Fruit fly (Drosophila melanogaster): Measurements from ENCODE around the gene Cyp28d1.

Gene Cyp28d1

DNA sequence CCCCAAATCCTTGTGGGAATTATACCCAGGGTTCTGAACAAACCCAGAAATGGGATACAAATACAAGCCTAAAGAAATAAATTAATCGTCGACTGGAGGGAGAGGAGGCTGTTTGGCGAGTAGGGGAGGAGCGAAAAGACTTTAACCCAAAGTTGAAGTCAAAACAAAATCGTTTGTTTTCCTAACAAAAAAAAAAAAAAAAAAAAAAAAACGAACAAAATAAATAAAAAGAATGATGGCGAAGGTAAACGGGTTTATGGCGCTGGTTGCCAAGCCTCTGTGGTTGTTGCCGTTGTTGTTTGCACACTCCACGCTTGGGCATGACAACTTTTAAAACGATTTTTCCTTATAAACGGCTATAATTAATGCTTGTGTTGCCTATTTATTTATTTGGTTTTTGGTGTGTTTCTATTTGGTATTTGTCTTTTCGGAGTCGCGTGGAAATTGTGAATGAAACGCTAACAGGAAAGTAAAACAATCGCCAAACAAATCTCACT lies 18.4 kb downstream of the Cyp28d1 start (continued):
- TF ChIP-seq CG12219 (GFP tag; optimal IDR thresholded peaks at IDR 0.05) = no peak
- TF ChIP-seq cg (GFP tag; optimal IDR thresholded peaks at IDR 0.05) = no peak
- TF ChIP-seq otp (GFP tag; IDR thresholded peaks at IDR 0.05) = peak; percentile 22; the same call in 1 of the 3 replicates
- TF ChIP-seq CG18599 (GFP tag; optimal IDR thresholded peaks at IDR 0.05) = no peak
- TF ChIP-seq CG34224 (GFP tag; IDR thresholded peaks at IDR 0.05; ENCODE audit: partially characterized antibody) = 0 out of 3 replicates have a peak, but pooled peaks have one; percentile 12
- no peak for TF ChIP-seq CG16863 (GFP tag; optimal IDR thresholded peaks at IDR 0.05)
- no peak for TF ChIP-seq CG16779 (GFP tag; IDR thresholded peaks at IDR 0.05)
- TF ChIP-seq hbn (GFP tag; IDR thresholded peaks at IDR 0.05; ENCODE audit: partially characterized antibody) = no peak
- TF ChIP-seq psq (GFP tag; optimal IDR thresholded peaks at IDR 0.05) = no peak
- TF ChIP-seq slbo (GFP tag; IDR thresholded peaks at IDR 0.05) = no peak
- TF ChIP-seq CG3163 (GFP tag; optimal IDR thresholded peaks at IDR 0.05) = no peak
- TF ChIP-seq Awh (GFP tag; IDR thresholded peaks at IDR 0.05) = 0 out of 2 replicates have a peak, but pooled peaks have one; percentile 30
- TF ChIP-seq ci (GFP tag; IDR thresholded peaks at IDR 0.05) = no peak
- TF ChIP-seq vvl (GFP tag; IDR thresholded peaks at IDR 0.05) = peak; percentile 21; the same call in 1 of the 2 replicates
- TF ChIP-seq CG13894 (tag; optimal IDR thresholded peaks at IDR 0.05) = peak; percentile 35
- TF ChIP-seq caup (GFP tag; optimal IDR thresholded peaks at IDR 0.05; ENCODE audit: severe bottlenecking) = peak; percentile 11
- no peak for TF ChIP-seq br (optimal IDR thresholded peaks at IDR 0.05)
- TF ChIP-seq hth (optimal IDR thresholded peaks at IDR 0.05) = no peak
- TF ChIP-seq gsb (GFP tag; IDR thresholded peaks at IDR 0.05) = 0 out of 2 replicates have a peak, but pooled peaks have one; percentile 4
- TF ChIP-seq CG1832 (GFP tag; optimal IDR thresholded peaks at IDR 0.05) = no peak
- no peak for TF ChIP-seq CG11696 (GFP tag; IDR thresholded peaks at IDR 0.05)
- peak; percentile 19 for TF ChIP-seq Asciz (GFP tag; optimal IDR thresholded peaks at IDR 0.05)
- TF ChIP-seq CG31224 (GFP tag; IDR thresholded peaks at IDR 0.05) = no peak
- TF ChIP-seq CG42726 (GFP tag; IDR thresholded peaks at IDR 0.05; ENCODE audit: partially characterized antibody) = no peak
- TF ChIP-seq so (GFP tag; IDR thresholded peaks at IDR 0.05) = no peak
- TF ChIP-seq CG14014 (GFP tag; IDR thresholded peaks at IDR 0.05) = peak; percentile 55; the same call in 1 of the 2 replicates
- no peak for TF ChIP-seq CG17328 (GFP tag; IDR thresholded peaks at IDR 0.05)
- no peak for TF ChIP-seq CG14667 (GFP tag; IDR thresholded peaks at IDR 0.05)
- TF ChIP-seq chinmo (GFP tag; IDR thresholded peaks at IDR 0.05; ENCODE audit: partially characterized antibody) = peak; percentile 89; the same call in 3 of the 4 replicates
- peak; percentile 62 for TF ChIP-seq CG4360 (GFP tag; IDR thresholded peaks at IDR 0.05)
- TF ChIP-seq CG4730 (GFP tag; IDR thresholded peaks at IDR 0.05) = no peak
- no peak for TF ChIP-seq CG9215 (GFP tag; IDR thresholded peaks at IDR 0.05)

DNA sequence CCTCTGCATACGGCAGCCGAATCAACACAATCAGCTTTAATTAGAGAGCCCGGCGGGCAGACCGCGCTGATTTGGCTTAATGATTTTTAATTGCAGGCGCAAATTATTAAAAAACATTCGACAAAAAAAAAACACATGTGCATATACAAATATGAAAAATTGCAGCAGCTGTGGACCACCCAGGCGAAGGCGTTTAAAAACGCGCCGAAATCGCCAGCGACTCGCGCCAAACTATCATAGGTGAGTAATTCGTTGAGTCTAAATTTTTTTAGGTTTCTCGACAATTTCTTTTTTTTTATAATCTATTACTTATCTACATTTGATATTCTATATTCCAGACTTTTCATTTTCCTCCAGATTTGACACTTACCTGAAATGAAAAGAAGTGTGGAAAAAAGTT lies 19.0 kb downstream of the Cyp28d1 start:
- no peak for TF ChIP-seq sna (GFP tag; IDR thresholded peaks at IDR 0.05; ENCODE audit: partially characterized antibody)
- peak; percentile 99 for TF ChIP-seq CG8359 (GFP tag; optimal IDR thresholded peaks at IDR 0.05; ENCODE audit: borderline replicate concordance)
- TF ChIP-seq stwl (tag; optimal IDR thresholded peaks at IDR 0.05) = no peak
- TF ChIP-seq mld (GFP tag; IDR thresholded peaks at IDR 0.05; ENCODE audit: partially characterized antibody) = 0 out of 3 replicates have a peak, but pooled peaks have one; percentile 22
- no peak for TF ChIP-seq cad (GFP tag; optimal IDR thresholded peaks at IDR 0.05)
- peak; percentile 5 for TF ChIP-seq sens (GFP tag)
- TF ChIP-seq YL-1 (GFP tag; optimal IDR thresholded peaks at IDR 0.05) = no peak

All from whole organism, embryonic.